Worm (Caenorhabditis elegans) whole organism, L2 larva: ENCODE data around the gene unc-64.
"Not testable (repeated sequence)": the region's sequence is repeated elsewhere in the genome, so short reads cannot be mapped to it uniquely, and the experiment has no call there.

Source experiments
- C34F6.9 ChIP-seq: fragments of 150-350 bp; optimal IDR thresholded peaks from 2 replicates; lab custom pipeline; 2014; ENCODE audit warnings: missing biosample characterization, missing genetic modification characterization
- F13H6.1 ChIP-seq: sonication (generic microtip); optimal IDR thresholded peaks from 2 replicates; lab custom pipeline; 2016; ENCODE audit warnings: missing genetic modification characterization, missing compliant biosample characterization
- Y55F3AM.14 ChIP-seq: fragments of 200-800 bp; sonication (Bioruptor generic); optimal IDR thresholded peaks from 2 replicates; lab custom pipeline; 2018; ENCODE audit warnings: mild to moderate bottlenecking, missing genetic modification characterization, missing compliant biosample characterization
- ZK546.5 ChIP-seq: sonication (generic microtip); optimal IDR thresholded peaks from 2 replicates; lab custom pipeline; 2017; ENCODE audit warnings: missing biosample characterization, missing genetic modification characterization
- alr-1 ChIP-seq: fragments of 150-350 bp; optimal IDR thresholded peaks from 2 replicates; lab custom pipeline; 2014; ENCODE audit warnings: missing biosample characterization, missing genetic modification characterization
- blmp-1 ChIP-seq: sonication (generic microtip); optimal IDR thresholded peaks from 2 replicates; lab custom pipeline; 2017; ENCODE audit warnings: missing genetic modification characterization, mild to moderate bottlenecking, missing compliant biosample characterization, antibody characterized with exemption, moderate library complexity; ENCODE audit not compliant: insufficient read depth
- ceh-16 ChIP-seq: fragments of 150-350 bp; optimal IDR thresholded peaks from 2 replicates; lab custom pipeline; 2014; ENCODE audit warnings: missing biosample characterization, missing genetic modification characterization
- ceh-82 ChIP-seq: fragments of 150-350 bp; optimal IDR thresholded peaks from 2 replicates; lab custom pipeline; 2014; ENCODE audit warnings: missing biosample characterization, missing genetic modification characterization
- crh-2 ChIP-seq: sonication (generic microtip); optimal IDR thresholded peaks from 2 replicates; lab custom pipeline; 2017; ENCODE audit warnings: missing biosample characterization, missing genetic modification characterization
- dmd-4 ChIP-seq: sonication (generic microtip); optimal IDR thresholded peaks from 2 replicates; lab custom pipeline; 2017; ENCODE audit warnings: missing biosample characterization, missing genetic modification characterization
- fos-1 ChIP-seq: fragments of 150-350 bp; optimal IDR thresholded peaks from 2 replicates; lab custom pipeline; 2014; ENCODE audit warnings: missing biosample characterization, missing genetic modification characterization
- gmeb-1 ChIP-seq: fragments of 150-350 bp; optimal IDR thresholded peaks from 2 replicates; lab custom pipeline; 2014; ENCODE audit warnings: missing biosample characterization, missing genetic modification characterization
- lin-11 ChIP-seq: fragments of 150-350 bp; sonication (generic microtip); optimal IDR thresholded peaks from 2 replicates; lab custom pipeline; 2014; ENCODE audit warnings: missing biosample characterization, missing genetic modification characterization, inconsistent platforms, mixed read lengths
- lin-13 ChIP-seq: fragments of 150-350 bp; optimal IDR thresholded peaks from 2 replicates; lab custom pipeline; 2014; ENCODE audit warnings: missing biosample characterization, missing genetic modification reagents, missing genetic modification characterization
- lin-39 ChIP-seq: fragments of 150-350 bp; optimal IDR thresholded peaks from 2 replicates; lab custom pipeline; 2014; ENCODE audit warnings: missing biosample characterization, missing genetic modification reagents, missing genetic modification characterization
- lsy-2 ChIP-seq, 2 experiments: fragments of 150-350 bp in 1 of 2; sonication (generic microtip) in 1 of 2; optimal IDR thresholded peaks; 2 replicates each; lab custom pipeline; 2014 to 2017; ENCODE audit warnings: missing biosample characterization in 2 of 2, missing genetic modification characterization in 2 of 2
- mab-5 ChIP-seq: fragments of 150-350 bp; optimal IDR thresholded peaks from 2 replicates; lab custom pipeline; 2014; ENCODE audit warnings: missing biosample characterization, missing genetic modification characterization
- mbf-1 ChIP-seq: sonication (generic microtip); optimal IDR thresholded peaks from 2 replicates; lab custom pipeline; 2017; ENCODE audit warnings: missing biosample characterization, missing genetic modification characterization
- mdl-1 ChIP-seq, 2 experiments: fragments of 150-350 bp in 1 of 2; sonication (generic microtip) in 1 of 2; optimal IDR thresholded peaks; 2 replicates each; lab custom pipeline; 2017; ENCODE audit warnings: missing biosample characterization in 2 of 2, missing genetic modification characterization in 2 of 2
- nhr-10 ChIP-seq: sonication (generic microtip); optimal IDR thresholded peaks from 2 replicates; lab custom pipeline; 2017; ENCODE audit warnings: missing biosample characterization, missing genetic modification characterization
- nhr-11 ChIP-seq: fragments of 150-350 bp; optimal IDR thresholded peaks from 2 replicates; lab custom pipeline; 2014; ENCODE audit warnings: missing biosample characterization, missing genetic modification characterization
- nhr-129 ChIP-seq: fragments of 150-350 bp; optimal IDR thresholded peaks from 2 replicates; lab custom pipeline; 2014; ENCODE audit warnings: missing biosample characterization, missing genetic modification characterization
- nhr-23 ChIP-seq: fragments of 150-350 bp; optimal IDR thresholded peaks from 2 replicates; lab custom pipeline; 2014; ENCODE audit warnings: missing biosample characterization, missing genetic modification reagents, missing genetic modification characterization
- nhr-25 ChIP-seq: fragments of 150-350 bp; sonication (generic microtip); optimal IDR thresholded peaks from 3 replicates; lab custom pipeline; 2014; ENCODE audit warnings: missing biosample characterization, missing genetic modification characterization
- nhr-6 ChIP-seq: fragments of 150-350 bp; optimal IDR thresholded peaks from 2 replicates; lab custom pipeline; 2014; ENCODE audit warnings: missing biosample characterization, missing genetic modification characterization
- nhr-77 ChIP-seq: fragments of 150-350 bp; optimal IDR thresholded peaks from 2 replicates; lab custom pipeline; 2014; ENCODE audit warnings: missing biosample characterization, missing genetic modification characterization
- peb-1 ChIP-seq: fragments of 150-350 bp; optimal IDR thresholded peaks from 2 replicates; lab custom pipeline; 2014; ENCODE audit warnings: missing biosample characterization, missing genetic modification characterization
- sem-4 ChIP-seq: fragments of 150-350 bp; optimal IDR thresholded peaks from 2 replicates; lab custom pipeline; 2014; ENCODE audit warnings: missing biosample characterization, missing genetic modification reagents, missing genetic modification characterization
- sma-3 ChIP-seq: sonication (generic microtip); optimal IDR thresholded peaks from 2 replicates; lab custom pipeline; 2016; ENCODE audit warnings: missing genetic modification reagents, missing genetic modification characterization, missing compliant biosample characterization
- sma-9 ChIP-seq, 2 experiments: fragments of 150-350 bp in 1 of 2; sonication (generic microtip) in 1 of 2; optimal IDR thresholded peaks; 2 replicates each; lab custom pipeline; 2014 to 2016; ENCODE audit warnings: missing genetic modification characterization in 2 of 2, mild to moderate bottlenecking in 1 of 2, missing biosample characterization in 1 of 2, missing compliant biosample characterization in 1 of 2, missing genetic modification reagents in 1 of 2, moderate library complexity in 1 of 2
- snpc-4 ChIP-seq: fragments of 150-350 bp; optimal IDR thresholded peaks from 2 replicates; lab custom pipeline; 2014; ENCODE audit warnings: missing biosample characterization, missing genetic modification characterization
- unc-39 ChIP-seq: fragments of 150-350 bp; optimal IDR thresholded peaks from 2 replicates; lab custom pipeline; 2014; ENCODE audit warnings: missing biosample characterization, missing genetic modification characterization
- unc-55 ChIP-seq: fragments of 150-350 bp; sonication (generic microtip); optimal IDR thresholded peaks from 3 replicates; lab custom pipeline; 2014; ENCODE audit warnings: missing biosample characterization, missing genetic modification reagents, missing genetic modification characterization
- unc-62 ChIP-seq: fragments of 150-350 bp; optimal IDR thresholded peaks from 2 replicates; lab custom pipeline; 2014; ENCODE audit warnings: missing biosample characterization, missing genetic modification reagents, missing genetic modification characterization
- zag-1 ChIP-seq: fragments of 150-350 bp; optimal IDR thresholded peaks from 2 replicates; lab custom pipeline; 2014; ENCODE audit warnings: missing biosample characterization, missing genetic modification characterization
- ztf-11 ChIP-seq: sonication (generic microtip); optimal IDR thresholded peaks from 2 replicates; lab custom pipeline; 2017; ENCODE audit warnings: missing biosample characterization, missing genetic modification characterization

Gene unc-64

DNA sequence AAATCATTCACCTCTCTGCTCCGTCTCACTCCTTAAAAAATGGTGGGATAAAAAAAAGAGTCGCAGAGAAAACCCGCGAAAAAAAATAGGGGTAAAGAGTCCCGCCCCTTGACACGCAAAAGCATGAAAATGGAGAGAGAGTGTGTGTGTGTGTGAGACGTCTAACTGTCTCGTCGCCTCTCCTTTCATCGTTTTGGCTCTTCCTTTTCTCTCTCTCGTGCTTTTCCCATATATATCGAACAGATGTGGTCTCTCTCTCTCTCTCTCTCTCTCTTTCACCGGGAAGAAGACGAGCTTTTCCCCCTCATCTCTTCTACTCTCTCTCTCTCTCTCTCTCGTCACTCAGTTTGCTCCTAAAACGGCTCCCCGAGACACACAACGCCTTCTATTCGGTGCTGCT is 1.3 kb upstream of the unc-64 start (continued):
- TF ChIP-seq mbf-1 (tag; lab: Kevin White, UChicago), result no peak
- TF ChIP-seq nhr-23, result no peak
- TF ChIP-seq zag-1, result peak; percentile 86
- peak; percentile 84 for TF ChIP-seq nhr-129
- TF ChIP-seq ceh-16 (tag; lab: Kevin White, UChicago), result no peak
- no peak for TF ChIP-seq ceh-82 (tag; lab: Kevin White, UChicago)
- no peak for TF ChIP-seq nhr-77
- TF ChIP-seq crh-2, result peak; percentile 83
- peak; percentile 69 for TF ChIP-seq fos-1 (tag; lab: Kevin White, UChicago)
- peak; percentile 89 for TF ChIP-seq C34F6.9
- no peak for TF ChIP-seq gmeb-1 (tag; lab: Kevin White, UChicago)
- peak; percentile 63 to 67 for TF ChIP-seq mdl-1 (tag; optimal IDR thresholded peaks at IDR 0.05; lab: Kevin White, UChicago)
- TF ChIP-seq unc-55 (GFP tag; lab: Kevin White, UChicago), result peak; percentile 88
- no peak for TF ChIP-seq nhr-10
- no peak for TF ChIP-seq peb-1 (tag; lab: Kevin White, UChicago)
- no peak for TF ChIP-seq lin-39
- peak; percentile 2 for TF ChIP-seq ZK546.5 (tag; lab: Kevin White, UChicago)
- TF ChIP-seq unc-62, result no peak
- no peak for TF ChIP-seq nhr-11 (tag; lab: Kevin White, UChicago)
- no peak for TF ChIP-seq dmd-4 (tag; lab: Kevin White, UChicago)
- peak; percentile 58 for TF ChIP-seq mab-5 (tag; lab: Kevin White, UChicago)
- TF ChIP-seq unc-39 (tag; lab: Kevin White, UChicago), result no peak

DNA sequence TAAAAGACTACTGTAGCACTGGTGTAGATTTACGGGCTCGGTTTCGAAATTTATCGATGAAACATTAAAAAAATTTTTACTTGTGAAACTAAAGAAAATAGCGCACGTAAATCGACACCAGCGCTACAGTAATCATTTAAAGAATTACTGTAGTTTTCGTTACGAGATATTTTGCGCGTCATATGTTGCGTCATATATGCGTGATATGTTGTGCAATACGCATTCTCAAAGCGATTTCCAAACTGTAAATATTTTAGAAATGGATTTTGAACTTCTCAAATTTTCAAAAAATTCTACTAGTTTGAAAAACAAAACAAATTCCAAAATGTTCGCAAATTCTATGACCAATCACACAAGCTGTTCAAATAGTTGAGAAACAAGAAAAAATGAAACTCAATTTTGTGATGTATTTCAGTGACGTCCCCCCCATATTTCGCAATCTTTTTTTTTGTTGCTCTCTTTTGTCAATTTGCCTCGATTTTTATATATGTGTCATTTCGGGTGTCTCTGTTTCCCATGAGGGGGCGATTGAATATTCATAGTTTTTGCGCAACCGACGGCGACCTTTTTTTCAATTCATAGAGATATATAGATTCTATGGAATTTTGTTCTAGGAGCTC is 933 bp downstream of the unc-64 start:
- peak; percentile 25 for TF ChIP-seq unc-55 (GFP tag; lab: Kevin White, UChicago)
- TF ChIP-seq sma-9 (GFP tag; optimal IDR thresholded peaks at IDR 0.05; lab: Kevin White, UChicago), result no peak
- TF ChIP-seq sma-9 (tag; optimal IDR thresholded peaks at IDR 0.05; lab: Kevin White, UChicago), result no peak
- TF ChIP-seq C34F6.9, result peak; percentile 9
- TF ChIP-seq crh-2, result no peak
- no peak for TF ChIP-seq nhr-10
- TF ChIP-seq peb-1 (tag; lab: Kevin White, UChicago), result no peak

DNA sequence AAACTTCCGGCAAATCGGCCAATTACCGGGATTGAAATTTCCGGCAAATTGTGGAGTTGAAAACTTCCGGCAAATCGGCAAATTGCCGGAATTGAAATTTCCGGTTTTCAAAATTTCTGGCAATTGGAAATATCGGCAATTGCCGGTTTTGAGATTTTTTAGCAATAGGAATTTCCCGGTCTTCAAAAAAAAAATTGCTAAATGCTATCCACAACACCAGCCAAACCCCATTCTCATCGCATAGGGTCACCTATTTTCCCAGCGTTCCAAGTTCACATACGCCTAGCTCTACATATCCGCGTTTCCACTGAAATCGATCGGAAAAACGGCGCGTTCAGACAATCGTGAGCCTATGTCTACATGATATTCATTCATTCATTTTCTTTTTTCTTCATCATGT is 8.4 kb downstream of the unc-64 start, which contains the start of gene F56A8.8:
Gene F56A8.8 (plus strand): TSS at position 301 of the 400 bp plus-strand sequence.
- TF ChIP-seq nhr-10 (no peak), nhr-25 (no peak), mdl-1 (tag; optimal IDR thresholded peaks at IDR 0.05; lab: Kevin White, UChicago) (no peak), sma-9 (GFP tag; optimal IDR thresholded peaks at IDR 0.05; lab: Kevin White, UChicago) (no peak), sma-9 (tag; optimal IDR thresholded peaks at IDR 0.05; lab: Kevin White, UChicago) (no peak), lin-39 (no peak), nhr-6 (no peak), lin-11 (tag; lab: Kevin White, UChicago) (no peak), gmeb-1 (tag; lab: Kevin White, UChicago) (no peak), alr-1 (tag; lab: Kevin White, UChicago) (no peak), nhr-11 (tag; lab: Kevin White, UChicago) (no peak), snpc-4 (tag; lab: Kevin White, UChicago) (no peak), Y55F3AM.14 (no peak), sma-3 (GFP tag; lab: Kevin White, UChicago) (no peak), ztf-11 (tag; lab: Kevin White, UChicago) (no peak), nhr-23 (no peak), zag-1 (no peak)

DNA sequence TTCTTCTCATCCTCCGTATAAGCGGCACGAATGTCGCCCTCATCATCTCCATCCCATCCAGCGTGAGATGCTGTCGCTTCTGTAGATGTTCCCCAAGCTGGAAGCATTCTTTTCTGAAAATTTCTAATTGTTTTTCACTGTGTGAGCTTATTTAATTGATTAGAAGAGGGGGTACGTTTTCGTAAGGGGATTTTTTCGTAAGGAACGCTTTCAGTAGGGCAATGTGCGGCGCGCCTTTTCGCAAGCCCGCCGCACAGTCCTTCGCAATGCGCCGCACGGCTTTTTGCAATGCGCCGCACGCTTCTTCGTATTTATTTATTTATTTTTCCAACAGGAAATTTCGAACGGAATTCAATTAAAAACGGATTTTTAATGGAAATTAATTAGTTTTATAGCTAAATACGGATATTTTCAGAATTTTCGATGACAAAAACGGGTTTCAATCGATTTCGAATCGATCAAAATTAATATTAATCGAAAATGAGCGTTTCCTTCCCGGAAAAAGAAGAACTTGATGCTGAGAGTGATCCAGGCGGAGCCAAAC is 16.0 kb downstream of the unc-64 start, which contains the start of gene set-25:
Gene set-25 (minus strand): TSS at position 120 of the 544 bp plus-strand sequence.
- peak; percentile 8 for TF ChIP-seq sma-3 (GFP tag; lab: Kevin White, UChicago)
- TF ChIP-seq lsy-2 (tag; optimal IDR thresholded peaks at IDR 0.05; lab: Kevin White, UChicago), result peak in 1 of 2 experiments; percentile 37

DNA sequence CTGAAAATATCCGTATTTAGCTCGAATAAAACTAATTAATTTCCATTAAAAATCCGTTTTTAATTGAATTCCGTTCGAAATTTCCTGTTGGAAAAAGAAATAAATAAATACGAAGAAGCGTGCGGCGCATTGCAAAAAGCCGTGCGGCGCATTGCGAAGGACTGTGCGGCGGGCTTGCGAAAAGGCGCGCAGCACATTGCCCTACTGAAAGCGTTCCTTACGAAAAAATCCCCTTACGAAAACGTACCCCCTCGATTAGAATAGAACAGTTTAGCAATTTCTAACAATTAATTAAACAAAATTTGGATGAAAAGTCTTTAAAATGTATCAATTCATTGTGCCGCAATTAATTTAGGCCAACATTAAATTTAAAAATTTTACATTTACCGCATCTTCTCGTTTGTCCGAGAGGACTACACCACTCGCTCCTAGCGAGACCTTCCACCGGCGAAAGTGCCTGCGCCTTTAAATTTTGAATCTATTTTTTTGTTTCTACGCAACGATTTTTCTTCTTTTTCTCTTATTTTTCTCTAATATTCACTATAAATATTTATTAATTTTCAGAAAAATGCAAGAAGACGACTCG is 19.3 kb downstream of the unc-64 start, which contains the start of gene npp-18:
Gene npp-18 (plus strand): TSS at position 565 of the 586 bp plus-strand sequence.
- peak; percentile 17 for TF ChIP-seq snpc-4 (tag; lab: Kevin White, UChicago)
- TF ChIP-seq blmp-1 (tag; lab: Kevin White, UChicago), result peak; percentile 45
- TF ChIP-seq fos-1 (tag; lab: Kevin White, UChicago), result peak; percentile 33
- TF ChIP-seq sem-4 (tag; lab: Kevin White, UChicago), result peak; percentile 38
- peak in 1 of 2 experiments; percentile 77 for TF ChIP-seq lsy-2 (tag; optimal IDR thresholded peaks at IDR 0.05; lab: Kevin White, UChicago)
- peak; percentile 63 for TF ChIP-seq sma-9 (GFP tag; optimal IDR thresholded peaks at IDR 0.05; lab: Kevin White, UChicago)
- TF ChIP-seq sma-9 (tag; optimal IDR thresholded peaks at IDR 0.05; lab: Kevin White, UChicago), result not testable (repeated sequence)
- peak; percentile 61 for TF ChIP-seq F13H6.1 (tag; lab: Kevin White, UChicago)
- peak; percentile 56 for TF ChIP-seq sma-3 (GFP tag; lab: Kevin White, UChicago)
- TF ChIP-seq gmeb-1 (tag; lab: Kevin White, UChicago), result peak; percentile 78
- peak; percentile 74 for TF ChIP-seq lin-13 (GFP tag; lab: Kevin White, UChicago)
- peak; percentile 51 for TF ChIP-seq C34F6.9
- peak; percentile 60 for TF ChIP-seq crh-2
- TF ChIP-seq unc-55 (GFP tag; lab: Kevin White, UChicago), result peak; percentile 58
